Fruit fly (Drosophila melanogaster) Kc167 (cell line): ENCODE measurements around the gene Fit1.

Source experiments
- Myc ChIP-seq: fragments of >200 bp; optimal IDR thresholded peaks from 2 replicates; lab custom pipeline; 2017; ENCODE audit warnings: missing external identifiers
- Sin3A ChIP-seq: fragments of >200 bp; optimal IDR thresholded peaks from 2 replicates; lab custom pipeline; 2018; ENCODE audit warnings: missing external identifiers
- h ChIP-seq: fragments of >200 bp; optimal IDR thresholded peaks from 3 replicates; lab custom pipeline; 2018; ENCODE audit warnings: missing external identifiers
- insv ChIP-seq: fragments of >200 bp; optimal IDR thresholded peaks from 3 replicates; lab custom pipeline; 2018; ENCODE audit warnings: missing external identifiers
- psq ChIP-seq: fragments of >200 bp; optimal IDR thresholded peaks from 2 replicates; lab custom pipeline; 2017; ENCODE audit warnings: missing external identifiers
- ttk ChIP-seq: sonication (Bioruptor generic); optimal IDR thresholded peaks from 2 replicates; lab custom pipeline; 2017; ENCODE audit warnings: missing external identifiers

dm6 chr3L:4116490-4117367 is 13.4 kb downstream of the Fit1 start:
- no peak for TF ChIP-seq ttk (lab: Kevin White, UChicago)
- TF ChIP-seq insv (lab: Kevin White, UChicago): no peak
- TF ChIP-seq psq (lab: Kevin White, UChicago): no peak
- TF ChIP-seq h (lab: Kevin White, UChicago): no peak
- no peak for TF ChIP-seq Myc (lab: Kevin White, UChicago)
- TF ChIP-seq Sin3A (lab: Kevin White, UChicago): no peak
